Fruit fly (Drosophila melanogaster): ENCODE results near the gene CG14543.

Gene CG14543

DNA sequence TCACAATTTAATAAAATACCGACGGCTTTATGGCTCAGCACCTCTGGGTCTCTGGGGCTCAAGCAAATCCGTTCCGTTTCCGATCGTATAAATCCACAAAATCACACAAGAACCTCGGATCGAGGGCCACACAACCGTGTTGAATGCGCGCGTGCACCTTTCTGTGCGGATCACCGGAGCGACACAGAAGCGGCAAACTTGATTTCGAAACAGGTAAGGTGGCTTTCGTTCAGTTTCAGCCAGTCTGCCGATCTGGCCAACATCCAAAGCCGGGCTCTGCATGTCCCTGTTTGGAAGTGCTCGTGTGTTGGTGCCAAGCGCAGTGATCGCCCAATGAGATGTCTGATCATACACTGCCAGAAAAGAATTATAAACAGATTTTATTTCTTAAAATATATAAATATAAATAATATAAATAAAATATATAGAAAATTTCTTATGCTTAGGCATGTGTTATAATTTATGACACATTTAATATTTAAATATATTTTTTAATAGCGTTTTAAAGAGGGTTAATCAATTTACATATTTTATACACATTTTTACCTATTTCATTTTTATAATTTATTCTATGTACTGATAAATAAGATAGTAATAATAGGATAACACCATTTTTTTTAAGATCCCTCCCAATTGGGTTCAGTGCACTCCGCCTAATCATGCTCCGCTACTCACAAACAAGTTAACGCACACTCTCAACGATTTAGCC is 42.2 kb downstream of the CG14543 start, which contains the start of gene dysf (continued):
- TF ChIP-seq NFAT (GFP tag; IDR thresholded peaks at IDR 0.05) (no peak), gcm (GFP tag; optimal IDR thresholded peaks at IDR 0.05) (peak; percentile 65), MTF-1 (GFP tag; optimal IDR thresholded peaks at IDR 0.05; ENCODE audit: borderline replicate concordance) (no peak), ab (GFP tag; optimal IDR thresholded peaks at IDR 0.05) (no peak), lbe (GFP tag; optimal IDR thresholded peaks at IDR 0.05) (no peak), Max (GFP tag; optimal IDR thresholded peaks at IDR 0.05) (peak; percentile 49), crol (GFP tag; IDR thresholded peaks at IDR 0.05) (no peak), CG6791 (GFP tag; IDR thresholded peaks at IDR 0.05; ENCODE audit: partially characterized antibody) (no peak), Hr78 (GFP tag; optimal IDR thresholded peaks at IDR 0.05) (peak in 1 of 2 experiments; percentile 32), H15 (GFP tag; IDR thresholded peaks at IDR 0.05) (0 out of 3 replicates have a peak, but pooled peaks have one; percentile 32), fd3F (GFP tag; optimal IDR thresholded peaks at IDR 0.05) (no peak), Camta (GFP tag; optimal IDR thresholded peaks at IDR 0.05) (no peak), Drgx (GFP tag; IDR thresholded peaks at IDR 0.05) (no peak; the same call in 1 of the 2 replicates), NC2α (GFP tag; optimal IDR thresholded peaks at IDR 0.05) (no peak), ap (GFP tag; IDR thresholded peaks at IDR 0.05) (peak; percentile 22; the same call in 1 of the 2 replicates), CG18476 (GFP tag; optimal IDR thresholded peaks at IDR 0.05) (peak; percentile 47), Oaz (GFP tag; IDR thresholded peaks at IDR 0.05) (no peak), kah (GFP tag; optimal IDR thresholded peaks at IDR 0.05) (no peak), fd102C (GFP tag; optimal IDR thresholded peaks at IDR 0.05) (no peak), inv (GFP tag; IDR thresholded peaks at IDR 0.05; ENCODE audit: partially characterized antibody) (no peak), Stat92E (GFP tag; optimal IDR thresholded peaks at IDR 0.05) (no peak), so (GFP tag; IDR thresholded peaks at IDR 0.05) (no peak), C15 (GFP tag; IDR thresholded peaks at IDR 0.05) (no peak), mam (GFP tag; optimal IDR thresholded peaks at IDR 0.05) (no peak), dati (GFP tag; IDR thresholded peaks at IDR 0.05) (no peak), Dip2 (GFP tag; IDR thresholded peaks at IDR 0.05) (no peak), slou (GFP tag; optimal IDR thresholded peaks at IDR 0.05) (no peak), H2.0 (GFP tag; IDR thresholded peaks at IDR 0.05) (no peak; the same call in 1 of the 2 replicates), Lpt (GFP tag; optimal IDR thresholded peaks at IDR 0.05) (no peak), CG18764 (GFP tag; optimal IDR thresholded peaks at IDR 0.05) (peak; percentile 17), pzg (GFP tag; optimal IDR thresholded peaks at IDR 0.05) (no peak), Rfx (GFP tag; IDR thresholded peaks at IDR 0.05) (no peak), sna (GFP tag; IDR thresholded peaks at IDR 0.05; ENCODE audit: partially characterized antibody) (no peak), Sox100B (GFP tag; optimal IDR thresholded peaks at IDR 0.05) (peak; percentile 85), pb (GFP tag; optimal IDR thresholded peaks at IDR 0.05) (no peak), CG12942 (GFP tag; optimal IDR thresholded peaks at IDR 0.05) (peak; percentile 40), tio (GFP tag; optimal IDR thresholded peaks at IDR 0.05) (peak; percentile 22), NfI (GFP tag; optimal IDR thresholded peaks at IDR 0.05) (peak; percentile 48), CG4707 (GFP tag; optimal IDR thresholded peaks at IDR 0.05) (no peak), HHEX (GFP tag; optimal IDR thresholded peaks at IDR 0.05) (peak; percentile 54), bab2 (GFP tag; optimal IDR thresholded peaks at IDR 0.05) (no peak), CG12071 (GFP tag; optimal IDR thresholded peaks at IDR 0.05) (no peak), Hmx (GFP tag; optimal IDR thresholded peaks at IDR 0.05) (no peak), Rx (GFP tag; IDR thresholded peaks at IDR 0.05) (no peak), CG13287 (GFP tag; IDR thresholded peaks at IDR 0.05; ENCODE audit: partially characterized antibody) (no peak), Hsf (GFP tag; optimal IDR thresholded peaks at IDR 0.05) (no peak), Opbp (GFP tag; IDR thresholded peaks at IDR 0.05; ENCODE audit: partially characterized antibody) (no peak), Hr51 (GFP tag; optimal IDR thresholded peaks at IDR 0.05) (peak in 1 of 2 experiments; percentile 83), sug (tag; optimal IDR thresholded peaks at IDR 0.05) (peak; percentile 53)
